Worm (Caenorhabditis elegans) whole organism, L2 larva: ENCODE measurements around the gene R07E3.4.

Experiments used
- egl-27 ChIP-seq: sonication (generic microtip); optimal IDR thresholded peaks from 3 replicates; lab custom pipeline; 2017; ENCODE audit warnings: missing biosample characterization, missing genetic modification reagents, missing genetic modification characterization
- fos-1 ChIP-seq: fragments of 150-350 bp; optimal IDR thresholded peaks from 2 replicates; lab custom pipeline; 2014; ENCODE audit warnings: missing biosample characterization, missing genetic modification characterization
- mab-5 ChIP-seq: fragments of 150-350 bp; optimal IDR thresholded peaks from 2 replicates; lab custom pipeline; 2014; ENCODE audit warnings: missing biosample characterization, missing genetic modification characterization
- nhr-11 ChIP-seq: fragments of 150-350 bp; optimal IDR thresholded peaks from 2 replicates; lab custom pipeline; 2014; ENCODE audit warnings: missing biosample characterization, missing genetic modification characterization
- nhr-25 ChIP-seq: fragments of 150-350 bp; sonication (generic microtip); optimal IDR thresholded peaks from 3 replicates; lab custom pipeline; 2014; ENCODE audit warnings: missing biosample characterization, missing genetic modification characterization
- ztf-4 ChIP-seq: fragments of 150-350 bp; optimal IDR thresholded peaks from 2 replicates; lab custom pipeline; 2014; ENCODE audit warnings: missing biosample characterization, missing genetic modification characterization

- TF ChIP-seq nhr-11 (tag; lab: Kevin White, UChicago) = no peak
- TF ChIP-seq mab-5 = no peak
- TF ChIP-seq fos-1 (tag; lab: Kevin White, UChicago) = no peak
- no peak for TF ChIP-seq ztf-4 (tag; lab: Kevin White, UChicago)
- TF ChIP-seq nhr-25 (tag; lab: Kevin White, UChicago) = no peak
- TF ChIP-seq egl-27 (tag; lab: Kevin White, UChicago) = no peak
These were observed 4.9 kb upstream of the R07E3.4 start, which contains the start of gene cut-5 for ce11 chrX:10338100-10338499.
